Fruit fly (Drosophila melanogaster): ENCODE measurements around the gene RhoGAP102A.

DNA sequence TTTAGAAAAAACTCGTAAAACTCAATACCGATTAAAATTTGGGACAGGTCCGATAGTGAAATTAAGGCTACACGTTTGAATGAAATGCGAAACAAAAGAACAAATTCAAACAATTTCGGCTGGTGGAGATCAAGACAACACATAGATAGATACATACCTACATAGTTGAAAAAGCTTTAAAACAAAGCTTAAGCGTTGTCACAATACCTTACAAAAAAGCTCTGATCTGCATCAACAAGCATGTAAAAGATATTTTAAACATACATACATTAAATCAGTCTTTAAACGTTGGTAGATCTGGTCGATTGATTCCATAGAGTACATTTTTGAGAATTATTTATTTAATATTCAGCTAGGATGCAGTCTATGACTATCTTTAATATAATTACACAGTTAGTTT lies 27.1 kb upstream of the RhoGAP102A start, which contains the start of the genes CG31999 and yellow-h:
- TF ChIP-seq ftz-f1 (GFP tag; optimal IDR thresholded peaks at IDR 0.05) (no peak), abd-A (tag; optimal IDR thresholded peaks at IDR 0.05) (no peak), CG4360 (GFP tag; IDR thresholded peaks at IDR 0.05) (no peak), CG1792 (GFP tag; optimal IDR thresholded peaks at IDR 0.05) (no peak), CG10321 (GFP tag; IDR thresholded peaks at IDR 0.05) (no peak), dpn (GFP tag; optimal IDR thresholded peaks at IDR 0.05) (no peak), Sry-δ (GFP tag; optimal IDR thresholded peaks at IDR 0.05) (no peak), CG2116 (GFP tag; optimal IDR thresholded peaks at IDR 0.05) (no peak), Sin3A (optimal IDR thresholded peaks at IDR 0.05) (no peak), Deaf1 (tag; optimal IDR thresholded peaks at IDR 0.05) (no peak), CG14441 (GFP tag; IDR thresholded peaks at IDR 0.05) (no peak), sens (GFP tag) (no peak)
